Fruit fly (Drosophila melanogaster) whole organism, embryonic: Measurements from ENCODE around the gene Theg.

Experiments
- Adf1 ChIP-seq: fragments of 200-800 bp; sonication (Bioruptor generic); IDR thresholded peaks from 2 replicates; pipeline ENCODE4 v1.3.6; 2022; ENCODE audit warnings: missing biosample characterization, missing genetic modification characterization
- Atf3 ChIP-seq: fragments of 200-800 bp; sonication (Bioruptor generic); optimal IDR thresholded peaks from 3 replicates; lab custom pipeline; 2016; ENCODE audit warnings: missing biosample characterization, missing genetic modification characterization
- Bdp1 ChIP-seq: fragments of 200-800 bp; sonication (Bioruptor generic); optimal IDR thresholded peaks from 3 replicates; lab custom pipeline; 2016; ENCODE audit warnings: missing biosample characterization, missing genetic modification characterization
- CG10321 ChIP-seq: fragments of 200-800 bp; sonication (Bioruptor generic); IDR thresholded peaks from 2 replicates; pipeline ENCODE4 v1.3.6; 2022; ENCODE audit warnings: missing biosample characterization, missing genetic modification characterization
- CG10565 ChIP-seq: fragments of 200-800 bp; sonication (Bioruptor generic); optimal IDR thresholded peaks from 3 replicates; lab custom pipeline; 2016; ENCODE audit warnings: missing biosample characterization, mild to moderate bottlenecking, missing genetic modification characterization
- CG10654 ChIP-seq: fragments of 200-800 bp; sonication (Bioruptor generic); optimal IDR thresholded peaks from 2 replicates; lab custom pipeline; 2016; ENCODE audit warnings: missing biosample characterization, missing genetic modification characterization
- CG10979 ChIP-seq: fragments of 200-800 bp; sonication (Bioruptor generic); optimal IDR thresholded peaks from 2 replicates; lab custom pipeline; 2018; ENCODE audit warnings: missing biosample characterization, mild to moderate bottlenecking, missing genetic modification characterization, moderate library complexity
- CG12071 ChIP-seq: fragments of 200-800 bp; sonication (Bioruptor generic); optimal IDR thresholded peaks from 3 replicates; lab custom pipeline; 2018; ENCODE audit warnings: missing biosample characterization, mild to moderate bottlenecking, missing genetic modification characterization
- CG14860 ChIP-seq: fragments of 200-800 bp; sonication (Bioruptor generic); IDR thresholded peaks from 3 replicates; pipeline ENCODE4 v1.3.6; 2022; ENCODE audit warnings: missing biosample characterization, missing genetic modification characterization; ENCODE audit not compliant: partially characterized antibody
- CG16779 ChIP-seq: fragments of 200-800 bp; sonication (Bioruptor generic); IDR thresholded peaks from 2 replicates; pipeline ENCODE4 v1.3.6; 2022; ENCODE audit warnings: missing biosample characterization, missing genetic modification characterization
- CG17186 ChIP-seq: fragments of 200-800 bp; sonication (Bioruptor generic); optimal IDR thresholded peaks from 3 replicates; lab custom pipeline; 2017; ENCODE audit warnings: missing biosample characterization, missing genetic modification reagents, missing genetic modification characterization
- CG30020 ChIP-seq: fragments of 200-800 bp; optimal IDR thresholded peaks from 2 replicates; lab custom pipeline; 2019; ENCODE audit warnings: missing biosample characterization, mild to moderate bottlenecking, missing genetic modification characterization, moderate library complexity
- CG32767 ChIP-seq: fragments of 200-800 bp; sonication (Bioruptor generic); IDR thresholded peaks from 2 replicates; pipeline ENCODE4 v1.3.6; 2022; ENCODE audit warnings: missing biosample characterization, missing genetic modification characterization
- CG42726 ChIP-seq: fragments of 200-800 bp; sonication (Bioruptor generic); IDR thresholded peaks from 2 replicates; pipeline ENCODE4 v1.3.6; 2022; ENCODE audit warnings: missing biosample characterization, missing genetic modification characterization; ENCODE audit not compliant: partially characterized antibody
- CG4360 ChIP-seq: fragments of 200-800 bp; sonication (Bioruptor generic); IDR thresholded peaks from 2 replicates; pipeline ENCODE4 v1.3.6; 2022; ENCODE audit warnings: missing biosample characterization, missing genetic modification characterization
- CG5180 ChIP-seq: fragments of 200-800 bp; sonication (Bioruptor generic); optimal IDR thresholded peaks from 3 replicates; lab custom pipeline; 2017; ENCODE audit warnings: missing biosample characterization, missing genetic modification characterization, mild to moderate bottlenecking, moderate library complexity, missing genetic modification reagents
- CG6272 ChIP-seq: fragments of 200-800 bp; sonication (Bioruptor generic); IDR thresholded peaks from 2 replicates; pipeline ENCODE4 v1.3.6; 2022; ENCODE audit warnings: missing biosample characterization, missing genetic modification characterization
- CG6791 ChIP-seq: fragments of 200-800 bp; sonication (Bioruptor generic); IDR thresholded peaks from 3 replicates; pipeline ENCODE4 v1.3.6; 2022; ENCODE audit warnings: missing biosample characterization, missing genetic modification characterization; ENCODE audit not compliant: partially characterized antibody
- CG6854 ChIP-seq: fragments of 200-800 bp; sonication (Bioruptor generic); optimal IDR thresholded peaks from 3 replicates; lab custom pipeline; 2017; ENCODE audit warnings: missing biosample characterization, mild to moderate bottlenecking, missing genetic modification characterization
- CG7357 ChIP-seq: fragments of 200-800 bp; sonication (Bioruptor generic); IDR thresholded peaks from 3 replicates; pipeline ENCODE4 v1.3.6; 2022; ENCODE audit warnings: missing biosample characterization, missing genetic modification characterization
- CG7745 ChIP-seq: fragments of 200-800 bp; sonication (Bioruptor generic); optimal IDR thresholded peaks from 2 replicates; lab custom pipeline; 2018; ENCODE audit warnings: missing biosample characterization, mild to moderate bottlenecking, missing genetic modification characterization, moderate library complexity
- CG8290 ChIP-seq, 3 experiments: fragments of 200-800 bp; sonication (Bioruptor generic); optimal IDR thresholded peaks; 2 replicates each; lab custom pipeline; 2016 to 2019; ENCODE audit warnings: missing biosample characterization in 3 of 3, missing genetic modification characterization in 3 of 3, mild to moderate bottlenecking in 2 of 3, moderate library complexity in 1 of 3
- CG9932 ChIP-seq: fragments of 200-800 bp; sonication (Bioruptor generic); IDR thresholded peaks from 2 replicates; pipeline ENCODE4 v1.3.6; 2022; ENCODE audit warnings: missing biosample characterization, missing genetic modification characterization
- CTCF ChIP-seq: fragments of 200-800 bp; sonication (Bioruptor generic); optimal IDR thresholded peaks from 2 replicates; lab custom pipeline; 2017; ENCODE audit warnings: missing biosample characterization, mild to moderate bottlenecking, missing genetic modification characterization, moderate library complexity
- Chrac-16 ChIP-seq: fragments of 200-800 bp; sonication (Bioruptor generic); optimal IDR thresholded peaks from 3 replicates; lab custom pipeline; 2016; ENCODE audit warnings: missing biosample characterization, missing genetic modification characterization
- Dfd ChIP-seq, 2 experiments: fragments of >200 bp; optimal IDR thresholded peaks; 2 replicates each; lab custom pipeline; 2017; ENCODE audit warnings: missing biosample characterization in 2 of 2, missing genetic modification characterization in 2 of 2
- Dref ChIP-seq: fragments of 200-800 bp; sonication (Bioruptor generic); IDR thresholded peaks from 2 replicates; pipeline ENCODE4 v1.3.6; 2022; ENCODE audit warnings: missing biosample characterization, missing genetic modification characterization
- ERR ChIP-seq: fragments of 200-800 bp; sonication (Bioruptor generic); optimal IDR thresholded peaks from 2 replicates; lab custom pipeline; 2016; ENCODE audit warnings: missing biosample characterization, missing genetic modification characterization
- Eip74EF ChIP-seq, 2 experiments: fragments of 200-800 bp in 1 of 2; fragments of >200 bp in 1 of 2; sonication (Bioruptor generic) in 1 of 2; optimal IDR thresholded peaks; 2 replicates each; lab custom pipeline; 2017 to 2019; ENCODE audit warnings: missing biosample characterization in 2 of 2, missing genetic modification characterization in 2 of 2, mild to moderate bottlenecking in 1 of 2, moderate library complexity in 1 of 2
- HHEX ChIP-seq: fragments of 200-800 bp; sonication (Bioruptor generic); optimal IDR thresholded peaks from 3 replicates; lab custom pipeline; 2017; ENCODE audit warnings: missing biosample characterization, mild to moderate bottlenecking, missing genetic modification characterization, missing genetic modification reagents
- HLHmδ ChIP-seq: fragments of 200-800 bp; sonication (Bioruptor generic); optimal IDR thresholded peaks from 2 replicates; lab custom pipeline; 2018; ENCODE audit warnings: missing biosample characterization, mild to moderate bottlenecking, missing genetic modification characterization, moderate library complexity
- Hr3 ChIP-seq: fragments of 200-800 bp; sonication (Bioruptor generic); optimal IDR thresholded peaks from 3 replicates; lab custom pipeline; 2016; ENCODE audit warnings: missing biosample characterization, missing genetic modification characterization
- Mad ChIP-seq: fragments of 200-800 bp; sonication (Bioruptor generic); optimal IDR thresholded peaks from 2 replicates; lab custom pipeline; 2016; ENCODE audit warnings: missing biosample characterization, missing genetic modification characterization
- PHDP ChIP-seq: fragments of 200-800 bp; sonication (Bioruptor generic); optimal IDR thresholded peaks from 3 replicates; lab custom pipeline; 2018; ENCODE audit warnings: missing biosample characterization, mild to moderate bottlenecking, missing genetic modification characterization, moderate library complexity
- Usf ChIP-seq: fragments of 200-800 bp; sonication (Bioruptor generic); optimal IDR thresholded peaks from 2 replicates; lab custom pipeline; 2017; ENCODE audit warnings: missing genotype, missing biosample characterization, missing genetic modification characterization
- abd-A ChIP-seq: fragments of 200-800 bp; sonication (Bioruptor generic); optimal IDR thresholded peaks from 3 replicates; lab custom pipeline; 2019; ENCODE audit warnings: missing biosample characterization, mild to moderate bottlenecking, missing genetic modification characterization, moderate library complexity
- al ChIP-seq: fragments of 200-800 bp; sonication (Bioruptor generic); IDR thresholded peaks from 2 replicates; pipeline ENCODE4 v1.3.6; 2022; ENCODE audit warnings: missing biosample characterization, missing genetic modification characterization
- ato ChIP-seq: fragments of 200-800 bp; sonication (Bioruptor generic); IDR thresholded peaks from 2 replicates; pipeline ENCODE4 v1.3.6; 2022; ENCODE audit warnings: missing biosample characterization, missing genetic modification characterization; ENCODE audit not compliant: partially characterized antibody
- eve ChIP-seq, 2 experiments: fragments of >200 bp; optimal IDR thresholded peaks; 2 replicates each; lab custom pipeline; 2017; ENCODE audit warnings: missing biosample characterization in 2 of 2, missing genetic modification characterization in 2 of 2
- gcm ChIP-seq: fragments of 200-800 bp; sonication (Bioruptor generic); optimal IDR thresholded peaks from 2 replicates; lab custom pipeline; 2019; ENCODE audit warnings: missing biosample characterization, mild to moderate bottlenecking, missing genetic modification characterization, moderate library complexity
- gfzf ChIP-seq: fragments of 200-800 bp; sonication (Bioruptor generic); optimal IDR thresholded peaks from 2 replicates; lab custom pipeline; 2016; ENCODE audit warnings: missing biosample characterization, mild to moderate bottlenecking, missing genetic modification characterization, moderate library complexity
- grn ChIP-seq: fragments of 200-800 bp; sonication (Bioruptor generic); optimal IDR thresholded peaks from 3 replicates; lab custom pipeline; 2017; ENCODE audit warnings: missing biosample characterization, missing genetic modification characterization
- gt ChIP-seq: fragments of 200-800 bp; sonication (Bioruptor generic); IDR thresholded peaks from 2 replicates; pipeline ENCODE4 v1.3.6; 2022; ENCODE audit warnings: missing biosample characterization, missing genetic modification characterization
- hth ChIP-seq: fragments of >200 bp; optimal IDR thresholded peaks from 2 replicates; lab custom pipeline; 2017; ENCODE audit warnings: inconsistent platforms
- inv ChIP-seq: fragments of 200-800 bp; sonication (Bioruptor generic); IDR thresholded peaks from 2 replicates; pipeline ENCODE4 v1.3.6; 2022; ENCODE audit warnings: missing biosample characterization, missing genetic modification characterization; ENCODE audit not compliant: partially characterized antibody
- nerfin-1 ChIP-seq: fragments of 200-800 bp; sonication (Bioruptor generic); optimal IDR thresholded peaks from 3 replicates; lab custom pipeline; 2019; ENCODE audit warnings: missing biosample characterization, mild to moderate bottlenecking, missing genetic modification characterization, moderate library complexity
- oc ChIP-seq: fragments of 200-800 bp; sonication (Bioruptor generic); optimal IDR thresholded peaks from 2 replicates; lab custom pipeline; 2018; ENCODE audit warnings: missing biosample characterization, mild to moderate bottlenecking, missing genetic modification characterization, moderate library complexity
- pan ChIP-seq, 4 experiments: fragments of >200 bp in 3 of 4; fragments of 200-800 bp in 1 of 4; sonication (Bioruptor generic) in 1 of 4; optimal IDR thresholded peaks in 3 of 4; IDR thresholded peaks in 1 of 4; 2 replicates each; pipeline versions ENCODE4 v1.3.6 to Lab custom; 2017 to 2022; ENCODE audit warnings: missing biosample characterization in 2 of 4, missing genetic modification characterization in 2 of 4, mixed read lengths in 1 of 4
- pho ChIP-seq: fragments of 200-800 bp; sonication (Bioruptor generic); optimal IDR thresholded peaks from 2 replicates; lab custom pipeline; 2016; ENCODE audit warnings: missing biosample characterization, missing genetic modification characterization

Theg gene

DNA sequence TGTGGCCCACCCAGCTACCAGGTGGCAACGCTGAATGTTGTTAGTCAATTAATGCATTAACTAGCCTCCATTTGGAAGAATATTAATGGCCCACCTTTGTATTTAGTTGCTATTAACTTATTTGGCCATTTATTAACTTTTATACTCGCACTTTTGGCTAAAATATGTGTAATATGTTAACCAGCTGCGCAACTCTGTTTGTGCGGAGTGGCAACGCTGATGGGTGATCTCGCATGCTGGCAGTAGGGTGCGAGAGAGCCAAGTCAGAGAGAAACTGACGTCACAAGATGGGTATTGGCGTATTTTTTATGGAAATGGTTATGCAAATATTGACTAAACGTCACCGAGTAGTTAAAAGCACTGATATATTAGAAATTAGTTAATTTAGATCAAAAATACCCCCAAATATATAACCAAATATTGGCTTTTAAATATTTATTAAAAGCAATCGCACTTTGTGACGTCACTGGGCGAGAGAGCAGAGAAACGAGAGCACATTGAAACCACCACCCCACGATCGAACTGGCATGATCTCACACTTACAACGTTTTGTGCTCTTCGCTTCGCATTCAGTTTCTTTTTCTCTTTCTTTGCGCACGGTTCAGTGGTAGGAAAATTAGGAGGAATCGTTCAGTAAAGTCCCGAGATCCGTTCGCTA, 27.3 kb downstream of the Theg start, which contains the start of gene how (continued):
- TF ChIP-seq CG12071 (GFP tag; lab: Kevin White, UChicago) = no peak
- TF ChIP-seq Mad (GFP tag; lab: Kevin White, UChicago) = peak; percentile 23
- 0 out of 2 replicates have a peak, but pooled peaks have one; percentile 3 for TF ChIP-seq CG42726 (GFP tag; lab: Robert Waterston, UW)
- no peak for TF ChIP-seq CG10565
- no peak for TF ChIP-seq CG7745 (tag; lab: Kevin White, UChicago)
- peak; percentile 22 for TF ChIP-seq CG30020
- TF ChIP-seq inv = no peak
- peak; percentile 21 for TF ChIP-seq oc
- TF ChIP-seq CG10979 = peak; percentile 14
- peak; percentile 29 for TF ChIP-seq CTCF
- no peak for TF ChIP-seq CG6791 (GFP tag; lab: Robert Waterston, UW)
- no peak for TF ChIP-seq CG6854 (GFP tag; lab: Kevin White, UChicago)
- TF ChIP-seq Adf1 (GFP tag; lab: Robert Waterston, UW) = no peak
- peak; percentile 0 for TF ChIP-seq HHEX (GFP tag; lab: Kevin White, UChicago)
- no peak for TF ChIP-seq al
- TF ChIP-seq Usf (GFP tag; lab: Kevin White, UChicago) = no peak
- TF ChIP-seq Dref (GFP tag; lab: Robert Waterston, UW) = no peak
- TF ChIP-seq ERR (GFP tag; lab: Kevin White, UChicago) = no peak
- TF ChIP-seq gcm (GFP tag; lab: Kevin White, UChicago) = no peak
- no peak for TF ChIP-seq CG4360
- peak; percentile 14 for TF ChIP-seq Atf3 (GFP tag; lab: Kevin White, UChicago)
- peak; percentile 84 for TF ChIP-seq CG17186 (GFP tag; lab: Kevin White, UChicago)
- TF ChIP-seq CG10321 (GFP tag; lab: Robert Waterston, UW) = no peak
- TF ChIP-seq PHDP (tag; lab: Kevin White, UChicago) = peak; percentile 36
- no peak for TF ChIP-seq CG10654 (GFP tag; lab: Kevin White, UChicago)
- TF ChIP-seq grn (GFP tag; lab: Kevin White, UChicago) = no peak
- TF ChIP-seq gt (GFP tag; lab: Robert Waterston, UW) = no peak
- TF ChIP-seq CG8290 (GFP tag; optimal IDR thresholded peaks at IDR 0.05; lab: Kevin White, UChicago) = peak; percentile 47
- peak in 1 of 2 experiments; percentile 48 for TF ChIP-seq CG8290 (tag; optimal IDR thresholded peaks at IDR 0.05; lab: Kevin White, UChicago)
- peak; percentile 30 for TF ChIP-seq Hr3 (GFP tag; lab: Kevin White, UChicago)
- peak; percentile 8 for TF ChIP-seq Chrac-16 (GFP tag; lab: Kevin White, UChicago)
- no peak for TF ChIP-seq HLHmδ (GFP tag; lab: Kevin White, UChicago)
- peak; percentile 33 for TF ChIP-seq abd-A (tag; lab: Kevin White, UChicago)
- TF ChIP-seq CG32767 (GFP tag; lab: Robert Waterston, UW) = no peak
- peak; percentile 39; the same call in 1 of the 2 replicates for TF ChIP-seq CG9932 (GFP tag; lab: Robert Waterston, UW)
- TF ChIP-seq Eip74EF (GFP tag; optimal IDR thresholded peaks at IDR 0.05; lab: Kevin White, UChicago) = no peak
- TF ChIP-seq CG14860 = no peak
- peak; percentile 27 for TF ChIP-seq pho
- peak; percentile 30 for TF ChIP-seq gfzf (GFP tag; lab: Kevin White, UChicago)
- no peak for TF ChIP-seq nerfin-1 (tag; lab: Kevin White, UChicago)
- TF ChIP-seq pan (optimal IDR thresholded peaks at IDR 0.05; lab: Kevin White, UChicago) = no peak
- no peak for TF ChIP-seq pan (GFP tag; optimal IDR thresholded peaks at IDR 0.05 in 1 of 2, IDR thresholded peaks at IDR 0.05 in 1 of 2)
- TF ChIP-seq CG5180 (GFP tag; lab: Kevin White, UChicago) = no peak
- TF ChIP-seq ato = no peak
- no peak for TF ChIP-seq hth (lab: Kevin White, UChicago)
- no peak for TF ChIP-seq CG7357 (GFP tag; lab: Robert Waterston, UW)
- TF ChIP-seq Bdp1 (GFP tag; lab: Kevin White, UChicago) = no peak
- no peak for TF ChIP-seq Dfd (GFP tag; optimal IDR thresholded peaks at IDR 0.05; lab: Kevin White, UChicago)
- no peak for TF ChIP-seq CG6272 (GFP tag; lab: Robert Waterston, UW)
- TF ChIP-seq eve (GFP tag; optimal IDR thresholded peaks at IDR 0.05; lab: Kevin White, UChicago) = no peak
- no peak for TF ChIP-seq CG16779 (GFP tag; lab: Robert Waterston, UW)
